Worm (Caenorhabditis elegans): ENCODE measurements around the gene ZK1128.7.

The ZK1128.7 gene

ce11 chrIII:10108995-10109394, 27.8 kb upstream of the ZK1128.7 start, which contains the start of gene T16H12.9:
Gene T16H12.9 (plus strand): TSS chrIII:10109295.
- TF ChIP-seq klf-2 (GFP tag; conservative IDR thresholded peaks at IDR 0.05), result no peak
- TF ChIP-seq ztf-23 (GFP tag; IDR thresholded peaks at IDR 0.05), result no peak
- no peak for TF ChIP-seq ztf-29 (GFP tag; IDR thresholded peaks at IDR 0.05)

- TF ChIP-seq flt-1 (GFP tag; IDR thresholded peaks at IDR 0.05) (no peak), tab-1 (GFP tag; IDR thresholded peaks at IDR 0.05) (no peak), ztf-29 (GFP tag; IDR thresholded peaks at IDR 0.05) (no peak), klf-2 (GFP tag; conservative IDR thresholded peaks at IDR 0.05) (no peak), ref-1 (GFP tag; conservative IDR thresholded peaks at IDR 0.05) (no peak)
Observed at ce11 chrIII:10112958-10113357, 23.8 kb upstream of the ZK1128.7 start, which contains the start of gene vps-29. Gene vps-29 (minus strand): TSS chrIII:10113058.

ce11 chrIII:10114662-10115061, 22.1 kb upstream of the ZK1128.7 start, which contains the start of the genes ZK1128.1 and mett-10:
Gene ZK1128.1 (minus strand): TSS chrIII:10114760.
Gene mett-10 (plus strand): TSS chrIII:10115036.
- no peak for TF ChIP-seq med-1 (GFP tag; optimal IDR thresholded peaks at IDR 0.05; ENCODE audit: insufficient read depth)
- no peak for TF ChIP-seq flt-1 (GFP tag; IDR thresholded peaks at IDR 0.05)
- no peak for TF ChIP-seq ref-1 (GFP tag; conservative IDR thresholded peaks at IDR 0.05)
- TF ChIP-seq cog-1 (tag; optimal IDR thresholded peaks at IDR 0.05), result no peak
- no peak for TF ChIP-seq ztf-23 (GFP tag; IDR thresholded peaks at IDR 0.05)
- TF ChIP-seq ztf-29 (GFP tag; IDR thresholded peaks at IDR 0.05), result no peak
- no peak for TF ChIP-seq tab-1 (GFP tag; IDR thresholded peaks at IDR 0.05)
- no peak for TF ChIP-seq klf-2 (GFP tag; conservative IDR thresholded peaks at IDR 0.05)
- no peak for TF ChIP-seq T22C8.4 (GFP tag; IDR thresholded peaks at IDR 0.05)

ce11 chrIII:10118818-10119217, 18.0 kb upstream of the ZK1128.7 start, which contains the start of gene ZK1128.3:
Gene ZK1128.3 (minus strand): TSS chrIII:10118918.
- TF ChIP-seq cog-1 (tag; optimal IDR thresholded peaks at IDR 0.05) (no peak), T22C8.4 (GFP tag; IDR thresholded peaks at IDR 0.05) (no peak), tab-1 (GFP tag; IDR thresholded peaks at IDR 0.05) (no peak), med-1 (GFP tag; optimal IDR thresholded peaks at IDR 0.05; ENCODE audit: insufficient read depth) (no peak), ztf-23 (GFP tag; IDR thresholded peaks at IDR 0.05) (no peak), ref-1 (GFP tag; conservative IDR thresholded peaks at IDR 0.05) (no peak), flt-1 (GFP tag; IDR thresholded peaks at IDR 0.05) (no peak), klf-2 (GFP tag; conservative IDR thresholded peaks at IDR 0.05) (no peak), ztf-29 (GFP tag; IDR thresholded peaks at IDR 0.05) (no peak)

ce11 chrIII:10120076-10120831, 16.6 kb upstream of the ZK1128.7 start, which contains the start of the genes gtf-2H3 and ham-3:
Gene gtf-2H3 (minus strand): TSS chrIII:10120148.
Gene ham-3 (plus strand): TSS chrIII:10120781.
- TF ChIP-seq T22C8.4 (GFP tag; IDR thresholded peaks at IDR 0.05) (peak; percentile 89), flt-1 (GFP tag; IDR thresholded peaks at IDR 0.05) (no peak)

- peak; percentile 58; the same call in 1 of the 2 replicates for TF ChIP-seq tab-1 (GFP tag; IDR thresholded peaks at IDR 0.05)
- peak; percentile 89 for TF ChIP-seq flt-1 (GFP tag; IDR thresholded peaks at IDR 0.05)
- peak; percentile 86 for TF ChIP-seq ztf-23 (GFP tag; IDR thresholded peaks at IDR 0.05)
- TF ChIP-seq ztf-29 (GFP tag; IDR thresholded peaks at IDR 0.05), result 0 out of 2 replicates have a peak, but pooled peaks have one; percentile 27
- peak; percentile 56; the same call in 1 of the 2 replicates for TF ChIP-seq T22C8.4 (GFP tag; IDR thresholded peaks at IDR 0.05)
- no peak for TF ChIP-seq med-1 (GFP tag; optimal IDR thresholded peaks at IDR 0.05; ENCODE audit: insufficient read depth)
- peak; percentile 85 for TF ChIP-seq klf-2 (GFP tag; conservative IDR thresholded peaks at IDR 0.05)
- TF ChIP-seq cog-1 (tag; optimal IDR thresholded peaks at IDR 0.05), result peak; percentile 42
- TF ChIP-seq ref-1 (GFP tag; conservative IDR thresholded peaks at IDR 0.05), result no peak
Observed at ce11 chrIII:10123586-10124233, 13.1 kb upstream of the ZK1128.7 start, which contains the start of gene ttll-4. Gene ttll-4 (plus strand): TSS chrIII:10124183.

ce11 chrIII:10126375-10126774, 10.4 kb upstream of the ZK1128.7 start:
- TF ChIP-seq ztf-29 (GFP tag; IDR thresholded peaks at IDR 0.05) (no peak), ztf-23 (GFP tag; IDR thresholded peaks at IDR 0.05) (no peak), ref-1 (GFP tag; conservative IDR thresholded peaks at IDR 0.05) (no peak), T22C8.4 (GFP tag; IDR thresholded peaks at IDR 0.05) (no peak), klf-2 (GFP tag; conservative IDR thresholded peaks at IDR 0.05) (no peak), flt-1 (GFP tag; IDR thresholded peaks at IDR 0.05) (no peak), med-1 (GFP tag; optimal IDR thresholded peaks at IDR 0.05; ENCODE audit: insufficient read depth) (no peak), cog-1 (tag; optimal IDR thresholded peaks at IDR 0.05) (no peak), tab-1 (GFP tag; IDR thresholded peaks at IDR 0.05) (no peak)

- TF ChIP-seq flt-1 (GFP tag; IDR thresholded peaks at IDR 0.05) (no peak), cog-1 (tag; optimal IDR thresholded peaks at IDR 0.05) (no peak), ref-1 (GFP tag; conservative IDR thresholded peaks at IDR 0.05) (no peak), tab-1 (GFP tag; IDR thresholded peaks at IDR 0.05) (no peak), ztf-29 (GFP tag; IDR thresholded peaks at IDR 0.05) (no peak), med-1 (GFP tag; optimal IDR thresholded peaks at IDR 0.05; ENCODE audit: insufficient read depth) (no peak), ztf-23 (GFP tag; IDR thresholded peaks at IDR 0.05) (no peak), T22C8.4 (GFP tag; IDR thresholded peaks at IDR 0.05) (no peak), klf-2 (GFP tag; conservative IDR thresholded peaks at IDR 0.05) (no peak)
Observed at ce11 chrIII:10132495-10133450, 4.0 kb upstream of the ZK1128.7 start.
